Fruit fly (Drosophila melanogaster) whole organism, wandering third instar larva: Measurements from ENCODE around the gene smog.

Experiments used
- Abd-B ChIP-seq: fragments of >200 bp; optimal IDR thresholded peaks from 2 replicates; lab custom pipeline; 2017; ENCODE audit warnings: missing biosample characterization, missing genetic modification characterization
- CG32264 ChIP-seq: fragments of 200-800 bp; sonication (Bioruptor generic); optimal IDR thresholded peaks from 2 replicates; lab custom pipeline; 2016; ENCODE audit warnings: missing biosample characterization, missing genetic modification characterization
- CG9705 ChIP-seq: fragments of 200-800 bp; sonication (Bioruptor generic); optimal IDR thresholded peaks from 2 replicates; lab custom pipeline; 2018; ENCODE audit warnings: missing biosample characterization, mild to moderate bottlenecking, missing genetic modification characterization
- CrebA ChIP-seq: fragments of 200-800 bp; sonication (Bioruptor generic); optimal IDR thresholded peaks from 2 replicates; lab custom pipeline; 2016; ENCODE audit warnings: missing biosample characterization, mild to moderate bottlenecking, missing genetic modification characterization, borderline replicate concordance
- Dfd ChIP-seq: fragments of >200 bp; optimal IDR thresholded peaks from 2 replicates; lab custom pipeline; 2017; ENCODE audit warnings: missing biosample characterization, missing genetic modification characterization
- Dif ChIP-seq: fragments of 200-275, 200-300 bp; sonication (Bioruptor generic); optimal IDR thresholded peaks from 2 replicates; lab custom pipeline; 2018; ENCODE audit warnings: missing biosample characterization, missing genetic modification characterization; ENCODE audit not compliant: partially characterized antibody
- GATAd ChIP-seq: sonication (Bioruptor generic); optimal IDR thresholded peaks from 2 replicates; lab custom pipeline; 2016; ENCODE audit warnings: missing biosample characterization, missing genetic modification characterization
- HLH106 ChIP-seq: fragments of 200-800 bp; optimal IDR thresholded peaks from 3 replicates; lab custom pipeline; 2019; ENCODE audit warnings: missing biosample characterization, mild to moderate bottlenecking, missing genetic modification characterization, moderate library complexity
- Hnf4 ChIP-seq: fragments of 200-800 bp; sonication (Bioruptor generic); optimal IDR thresholded peaks from 2 replicates; lab custom pipeline; 2016; ENCODE audit warnings: missing biosample characterization, mild to moderate bottlenecking, missing genetic modification characterization
- Hr78 ChIP-seq: fragments of >200 bp; optimal IDR thresholded peaks from 2 replicates; lab custom pipeline; 2017; ENCODE audit warnings: missing biosample characterization, missing genetic modification characterization
- Hr83 ChIP-seq: fragments of 200-300 bp; sonication (Bioruptor generic); optimal IDR thresholded peaks from 2 replicates; lab custom pipeline; 2016; ENCODE audit warnings: missing biosample characterization, mild to moderate bottlenecking, missing genetic modification characterization, moderate library complexity; ENCODE audit not compliant: poor library complexity, severe bottlenecking
- Jra ChIP-seq: sonication (Bioruptor generic); optimal IDR thresholded peaks from 2 replicates; lab custom pipeline; 2016; ENCODE audit warnings: missing biosample characterization, missing genetic modification characterization
- Mio ChIP-seq: sonication (Bioruptor generic); optimal IDR thresholded peaks from 2 replicates; lab custom pipeline; 2016; ENCODE audit warnings: missing biosample characterization, missing genetic modification characterization
- Myc ChIP-seq: fragments of >200 bp; optimal IDR thresholded peaks from 2 replicates; lab custom pipeline; 2017
- N ChIP-seq: fragments of >200 bp; optimal IDR thresholded peaks from 2 replicates; lab custom pipeline; 2018; ENCODE audit warnings: missing biosample characterization, missing external identifiers, missing genetic modification characterization
- OdsH ChIP-seq: fragments of 200-800 bp; sonication (Bioruptor generic); optimal IDR thresholded peaks from 2 replicates; lab custom pipeline; 2016; ENCODE audit warnings: missing biosample characterization, mild to moderate bottlenecking, missing genetic modification characterization
- Rel ChIP-seq, 2 experiments: fragments of 200-800 bp; sonication (Bioruptor generic) in 1 of 2; optimal IDR thresholded peaks; 2 replicates in 1 of 2; 3 replicates in 1 of 2; lab custom pipeline; 2016 to 2019; ENCODE audit warnings: mild to moderate bottlenecking in 2 of 2, missing biosample characterization in 2 of 2, missing genetic modification characterization in 2 of 2, moderate library complexity in 1 of 2
- Sp1 ChIP-seq: fragments of 200-800 bp; sonication (Bioruptor generic); optimal IDR thresholded peaks from 3 replicates; lab custom pipeline; 2019; ENCODE audit warnings: missing biosample characterization, mild to moderate bottlenecking, missing genetic modification characterization, moderate library complexity
- Vsx2 ChIP-seq: fragments of 200-300, 225-300 bp; sonication (Bioruptor generic); optimal IDR thresholded peaks from 2 replicates; lab custom pipeline; 2018; ENCODE audit warnings: missing biosample characterization, missing genetic modification characterization; ENCODE audit not compliant: partially characterized antibody
- br ChIP-seq: fragments of 200-800 bp; sonication (Bioruptor generic); optimal IDR thresholded peaks from 2 replicates; lab custom pipeline; 2016; ENCODE audit warnings: missing biosample characterization, missing genetic modification characterization
- brk ChIP-seq: fragments of 200-800 bp; sonication (Bioruptor generic); optimal IDR thresholded peaks from 2 replicates; lab custom pipeline; 2016; ENCODE audit warnings: missing biosample characterization, mild to moderate bottlenecking, missing genetic modification characterization
- dl ChIP-seq, 2 experiments: fragments of 175-275, 200-275 bp in 1 of 2; fragments of 200-275 bp in 1 of 2; sonication (Bioruptor generic); optimal IDR thresholded peaks; lab custom pipeline; 2018; ENCODE audit warnings: mild to moderate bottlenecking in 2 of 2, missing biosample characterization in 2 of 2, missing genetic modification characterization in 2 of 2, moderate library complexity in 2 of 2; ENCODE audit not compliant: partially characterized antibody in 2 of 2, insufficient read depth in 1 of 2
- dmrt93B ChIP-seq: fragments of 200-800 bp; sonication (Bioruptor generic); optimal IDR thresholded peaks from 2 replicates; lab custom pipeline; 2018; ENCODE audit warnings: missing biosample characterization, mild to moderate bottlenecking, missing genetic modification characterization
- dsf ChIP-seq: sonication (Bioruptor generic); optimal IDR thresholded peaks from 2 replicates; lab custom pipeline; 2016; ENCODE audit warnings: missing biosample characterization, missing genetic modification characterization, borderline replicate concordance
- ey ChIP-seq: fragments of 200-800 bp; sonication (Bioruptor generic); optimal IDR thresholded peaks from 2 replicates; lab custom pipeline; 2016; ENCODE audit warnings: missing biosample characterization, missing genetic modification characterization
- foxo ChIP-seq, 2 experiments: fragments of 200-800 bp; sonication (Bioruptor generic); optimal IDR thresholded peaks; 2 replicates in 1 of 2; 3 replicates in 1 of 2; lab custom pipeline; 2016 to 2017; ENCODE audit warnings: missing biosample characterization in 2 of 2, missing genetic modification characterization in 2 of 2
- fru ChIP-seq: fragments of 200-800 bp; sonication (Bioruptor generic); optimal IDR thresholded peaks from 3 replicates; lab custom pipeline; 2016; ENCODE audit warnings: missing biosample characterization, mild to moderate bottlenecking, missing genetic modification characterization
- h ChIP-seq: fragments of 200-800 bp; sonication (Bioruptor generic); optimal IDR thresholded peaks from 3 replicates; lab custom pipeline; 2016; ENCODE audit warnings: missing biosample characterization, mild to moderate bottlenecking, missing genetic modification characterization
- jim ChIP-seq: fragments of 175-275, 200-325 bp; sonication (Bioruptor generic); optimal IDR thresholded peaks from 2 replicates; lab custom pipeline; 2016; ENCODE audit warnings: missing biosample characterization, mild to moderate bottlenecking, missing genetic modification characterization
- lola ChIP-seq: fragments of >200 bp; optimal IDR thresholded peaks from 2 replicates; lab custom pipeline; 2017; ENCODE audit warnings: missing biosample characterization, missing genetic modification characterization
- pan ChIP-seq: fragments of >200 bp; optimal IDR thresholded peaks from 2 replicates; lab custom pipeline; 2017
- psq ChIP-seq: fragments of 200-800 bp; sonication (Bioruptor generic); optimal IDR thresholded peaks from 3 replicates; lab custom pipeline; 2017; ENCODE audit warnings: missing biosample characterization, mild to moderate bottlenecking, missing genetic modification characterization, moderate library complexity
- rgr ChIP-seq: fragments of 200-800 bp; sonication (Bioruptor generic); optimal IDR thresholded peaks from 3 replicates; lab custom pipeline; 2016; ENCODE audit warnings: missing biosample characterization, mild to moderate bottlenecking, missing genetic modification characterization
- sage ChIP-seq: fragments of 200-800 bp; sonication (Bioruptor generic); optimal IDR thresholded peaks from 2 replicates; lab custom pipeline; 2016; ENCODE audit warnings: missing biosample characterization, mild to moderate bottlenecking, missing genetic modification characterization
- sv ChIP-seq: fragments of 200-800 bp; sonication (Bioruptor generic); optimal IDR thresholded peaks from 3 replicates; lab custom pipeline; 2016; ENCODE audit warnings: missing biosample characterization, missing genetic modification characterization
- tai ChIP-seq: sonication (Bioruptor generic); optimal IDR thresholded peaks from 2 replicates; lab custom pipeline; 2016; ENCODE audit warnings: missing biosample characterization, missing genetic modification characterization
- usp ChIP-seq: fragments of >200 bp; optimal IDR thresholded peaks from 2 replicates; lab custom pipeline; 2017; ENCODE audit warnings: missing biosample characterization, missing genetic modification characterization
- woc ChIP-seq: sonication (Bioruptor generic); optimal IDR thresholded peaks from 2 replicates; lab custom pipeline; 2016; ENCODE audit warnings: missing biosample characterization, mild to moderate bottlenecking, missing genetic modification characterization

Gene smog

dm6 chr2L:4836193-4836592 lies 16.5 kb upstream of the smog start:
- TF ChIP-seq Abd-B (GFP tag; lab: Kevin White, UChicago) (no peak), CrebA (no peak)

DNA sequence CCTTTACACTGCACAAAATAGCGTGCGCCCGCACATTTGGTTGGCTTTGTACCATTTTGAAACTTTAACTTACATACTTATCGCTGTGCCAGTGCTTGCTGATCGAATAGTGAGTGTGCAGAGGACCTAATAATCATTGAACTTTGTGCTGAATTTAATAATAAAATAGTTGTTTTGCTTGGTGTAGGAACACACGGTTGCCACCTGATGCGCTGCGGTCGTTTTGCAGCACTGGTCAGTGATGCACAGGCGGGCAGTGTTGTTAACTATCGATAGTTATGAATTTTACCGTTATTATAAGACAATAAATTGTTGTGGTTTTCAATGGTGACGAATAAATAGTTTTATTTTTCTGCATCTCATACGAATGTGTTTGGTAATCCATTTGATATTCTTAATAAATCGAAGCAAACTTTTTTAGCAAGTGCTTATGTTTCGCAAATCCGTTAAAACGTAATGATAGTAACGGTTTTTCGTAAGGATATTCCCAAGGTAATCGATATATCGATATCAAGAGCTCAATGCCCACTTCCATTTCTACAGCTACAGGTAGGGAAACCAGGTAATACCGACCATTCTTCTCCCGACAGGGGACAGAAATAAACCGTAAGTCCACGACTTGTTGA lies 14.8 kb upstream of the smog start, which contains the start of the genes tank and CG12194:
Gene tank, minus strand, starts transcription at position 228 of the 626 bp plus-strand sequence.
Gene CG12194, plus strand, starts transcription at position 576 of the 626 bp plus-strand sequence.
- TF ChIP-seq h (GFP tag; lab: Kevin White, UChicago) (peak; percentile 98), CrebA (no peak), sage (GFP tag; lab: Kevin White, UChicago) (peak; percentile 96), Abd-B (GFP tag; lab: Kevin White, UChicago) (no peak), woc (GFP tag; lab: Kevin White, UChicago) (peak; percentile 94), Jra (GFP tag; lab: Kevin White, UChicago) (peak; percentile 86), CG32264 (GFP tag; lab: Kevin White, UChicago) (peak; percentile 96), OdsH (peak; percentile 97), Sp1 (GFP tag; lab: Kevin White, UChicago) (peak; percentile 92), Rel (GFP tag; optimal IDR thresholded peaks at IDR 0.05; lab: Kevin White, UChicago) (peak; percentile 95), Rel (tag; optimal IDR thresholded peaks at IDR 0.05; lab: Kevin White, UChicago) (peak; percentile 50), Myc (lab: Kevin White, UChicago) (peak; percentile 61), foxo (GFP tag; optimal IDR thresholded peaks at IDR 0.05; lab: Kevin White, UChicago) (peak; percentile 94 to 99), br (GFP tag; lab: Kevin White, UChicago) (peak; percentile 98), GATAd (GFP tag; lab: Kevin White, UChicago) (peak; percentile 87), pan (lab: Kevin White, UChicago) (no peak), jim (GFP tag; lab: Kevin White, UChicago) (peak; percentile 38), HLH106 (peak; percentile 91), fru (peak; percentile 97), N (GFP tag; lab: Kevin White, UChicago) (no peak), dmrt93B (GFP tag; lab: Kevin White, UChicago) (peak; percentile 95), dsf (GFP tag; lab: Kevin White, UChicago) (peak; percentile 81), dl (GFP tag; optimal IDR thresholded peaks at IDR 0.05; lab: Kevin White, UChicago; ENCODE audit: insufficient read depth in 1 of 2, partially characterized antibody in 2 of 2) (no peak), Hnf4 (GFP tag; lab: Kevin White, UChicago) (peak; percentile 98), rgr (peak; percentile 99), psq (GFP tag; lab: Kevin White, UChicago) (peak; percentile 93), sv (peak; percentile 98), Hr83 (GFP tag; lab: Kevin White, UChicago) (peak; percentile 88), Vsx2 (GFP tag; lab: Kevin White, UChicago) (no peak), tai (no peak), Dif (GFP tag; lab: Kevin White, UChicago) (no peak), ey (peak; percentile 98), Hr78 (GFP tag; lab: Kevin White, UChicago) (no peak), brk (no peak), CG9705 (peak; percentile 53), usp (GFP tag; lab: Kevin White, UChicago) (no peak), Dfd (no peak), Mio (peak; percentile 93), lola (GFP tag; lab: Kevin White, UChicago) (no peak)
- TF ChIP-seq, all 38 proteins: peak for 25
